Fruit fly (Drosophila melanogaster): ENCODE data around the gene CG14968.

CG14968 gene

DNA sequence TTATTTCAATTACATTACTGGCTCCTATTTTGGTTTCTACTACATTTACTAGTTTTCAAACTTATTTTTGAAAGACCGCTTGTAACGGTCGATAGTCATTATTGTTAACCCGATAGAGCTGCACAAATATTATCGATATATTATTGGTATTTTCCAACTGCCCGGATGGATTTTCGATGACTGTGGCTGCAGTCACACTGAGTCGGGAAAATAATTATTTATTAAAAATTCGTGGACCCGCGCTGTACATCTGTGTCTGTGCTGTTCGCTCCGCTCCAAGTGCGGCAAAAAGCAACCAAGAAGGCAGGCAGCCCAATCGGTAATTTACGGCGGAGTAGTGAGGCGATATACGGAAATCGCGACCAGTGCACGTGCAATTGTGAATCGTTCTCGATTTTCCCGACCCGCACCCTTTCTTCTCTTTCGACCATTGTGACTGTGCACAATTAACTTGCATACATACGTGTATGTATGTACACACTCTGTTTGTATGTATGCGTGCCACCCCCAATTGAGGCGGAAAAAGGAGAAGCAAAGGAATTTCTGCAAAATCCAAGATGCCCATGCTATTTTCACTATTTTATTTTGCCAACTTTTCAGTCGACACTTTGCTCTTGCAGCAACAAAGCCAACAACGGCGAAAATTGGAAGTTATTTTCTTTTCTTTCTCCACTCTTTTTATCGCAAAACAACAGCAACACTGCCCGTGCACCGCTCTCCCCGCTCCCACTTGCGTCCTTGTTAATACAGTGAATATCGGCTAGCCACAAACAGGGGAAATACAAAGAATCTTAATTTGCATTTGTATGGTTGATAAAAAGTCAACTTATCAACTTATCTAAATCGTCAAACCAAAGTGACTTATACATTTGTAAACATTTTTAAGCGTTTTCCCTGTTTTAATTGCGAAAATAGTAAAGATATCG lies 885 bp upstream of the CG14968 start, which contains the start of gene ZnT63C:
Gene ZnT63C, plus strand, starts transcription at position 175 of the 926 bp plus-strand sequence.
- TF ChIP-seq ttk (optimal IDR thresholded peaks at IDR 0.05) (no peak), Sin3A (optimal IDR thresholded peaks at IDR 0.05) (no peak), Myc (optimal IDR thresholded peaks at IDR 0.05) (no peak), h (optimal IDR thresholded peaks at IDR 0.05) (no peak), insv (optimal IDR thresholded peaks at IDR 0.05) (no peak), psq (optimal IDR thresholded peaks at IDR 0.05) (no peak)

dm6 chr3L:3301171-3301738 lies 1.7 kb downstream of the CG14968 start:
- no peak for TF ChIP-seq Myc (optimal IDR thresholded peaks at IDR 0.05)
- no peak for TF ChIP-seq ttk (optimal IDR thresholded peaks at IDR 0.05)
- TF ChIP-seq insv (optimal IDR thresholded peaks at IDR 0.05) = no peak
- TF ChIP-seq psq (optimal IDR thresholded peaks at IDR 0.05) = no peak
- no peak for TF ChIP-seq Sin3A (optimal IDR thresholded peaks at IDR 0.05)
- no peak for TF ChIP-seq h (optimal IDR thresholded peaks at IDR 0.05)

DNA sequence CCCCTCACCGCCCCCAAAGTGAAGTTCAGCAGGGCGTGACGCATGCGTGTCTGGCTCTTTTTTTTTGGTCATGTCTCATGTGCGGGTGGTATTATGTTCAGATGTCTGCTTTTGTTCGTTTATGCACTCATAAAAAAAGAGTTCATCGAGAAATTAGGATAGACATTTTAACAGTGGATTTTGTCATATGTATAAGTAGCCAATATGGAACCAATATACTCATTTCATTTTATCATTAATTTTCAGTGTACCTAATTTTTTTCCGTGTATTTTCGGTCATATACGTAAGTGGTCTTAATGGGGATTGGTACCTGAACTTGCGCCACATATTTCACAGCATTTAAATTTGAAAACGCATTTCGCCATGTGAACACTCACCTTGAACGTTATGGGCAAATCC lies 2.6 kb downstream of the CG14968 start:
- TF ChIP-seq h (optimal IDR thresholded peaks at IDR 0.05) (no peak), Sin3A (optimal IDR thresholded peaks at IDR 0.05) (no peak)

DNA sequence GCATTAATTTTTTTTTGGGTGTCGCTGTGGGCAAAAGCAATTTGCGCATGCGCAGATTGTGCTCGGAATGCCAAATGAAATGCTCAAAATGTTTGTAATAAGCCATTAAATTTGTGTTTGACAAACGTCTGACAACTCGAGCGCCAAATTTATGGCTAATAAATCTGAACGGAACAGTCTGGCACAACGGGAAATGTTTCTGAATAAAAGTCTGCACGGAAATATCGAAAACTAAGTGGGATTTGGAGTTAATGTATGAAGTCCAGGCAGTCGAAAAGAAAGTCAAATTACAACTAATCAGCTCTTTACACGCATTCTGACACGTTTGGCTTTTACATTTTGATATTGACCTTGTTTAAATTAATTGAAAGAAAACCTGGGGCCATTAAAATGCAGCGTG lies 11.8 kb downstream of the CG14968 start, which contains the start of gene CG12009:
Gene CG12009, plus strand, starts transcription at position 301 of the 400 bp plus-strand sequence.
- TF ChIP-seq h (optimal IDR thresholded peaks at IDR 0.05) = no peak
- no peak for TF ChIP-seq insv (optimal IDR thresholded peaks at IDR 0.05)
- no peak for TF ChIP-seq Myc (optimal IDR thresholded peaks at IDR 0.05)
- TF ChIP-seq psq (optimal IDR thresholded peaks at IDR 0.05) = no peak
- no peak for TF ChIP-seq ttk (optimal IDR thresholded peaks at IDR 0.05)
- no peak for TF ChIP-seq Sin3A (optimal IDR thresholded peaks at IDR 0.05)

DNA sequence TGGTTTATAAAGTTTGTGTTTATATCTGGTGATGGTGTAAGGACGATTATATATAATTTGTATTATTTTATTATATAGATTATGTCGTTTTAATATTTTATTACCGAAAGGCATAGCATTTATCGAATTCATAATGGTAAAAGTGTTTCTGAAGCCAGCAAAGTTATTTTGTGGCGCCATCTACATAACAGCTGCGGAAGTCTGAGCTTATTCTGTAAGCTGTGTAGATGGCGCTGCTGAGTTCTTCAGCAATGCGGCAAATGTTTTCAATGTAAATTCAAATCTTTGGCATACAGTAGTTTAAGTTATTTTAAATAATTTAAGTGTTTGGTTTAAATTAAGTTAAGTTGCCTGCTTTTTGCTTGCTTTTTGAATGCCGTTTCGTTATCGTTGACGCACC lies 14.5 kb downstream of the CG14968 start:
- TF ChIP-seq Sin3A (optimal IDR thresholded peaks at IDR 0.05) = no peak

DNA sequence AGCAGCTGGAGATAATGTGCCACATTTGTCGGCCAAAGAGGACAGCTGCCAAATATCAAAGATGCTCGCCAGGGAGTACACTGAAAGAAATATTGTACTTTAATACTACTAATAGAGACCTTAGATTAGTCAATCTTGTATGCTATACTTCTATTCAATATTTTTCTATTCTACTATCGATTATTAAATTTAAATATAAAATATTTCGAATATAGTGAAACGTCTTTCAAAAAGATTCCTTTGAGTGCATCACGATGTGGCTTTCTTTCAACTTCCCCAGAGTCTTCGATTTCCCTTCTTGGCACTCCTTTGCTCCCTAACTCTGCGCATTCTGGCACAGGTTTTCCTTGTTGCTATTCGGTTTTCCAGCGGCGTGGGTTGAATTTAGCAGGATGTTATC lies 18.0 kb downstream of the CG14968 start:
- TF ChIP-seq ttk (optimal IDR thresholded peaks at IDR 0.05) (no peak), psq (optimal IDR thresholded peaks at IDR 0.05) (no peak), Myc (optimal IDR thresholded peaks at IDR 0.05) (no peak), Sin3A (optimal IDR thresholded peaks at IDR 0.05) (no peak), h (optimal IDR thresholded peaks at IDR 0.05) (no peak), insv (optimal IDR thresholded peaks at IDR 0.05) (no peak)

- no peak for TF ChIP-seq Sin3A (optimal IDR thresholded peaks at IDR 0.05)
- TF ChIP-seq ttk (optimal IDR thresholded peaks at IDR 0.05) = no peak
- no peak for TF ChIP-seq psq (optimal IDR thresholded peaks at IDR 0.05)
- no peak for TF ChIP-seq h (optimal IDR thresholded peaks at IDR 0.05)
- TF ChIP-seq Myc (optimal IDR thresholded peaks at IDR 0.05) = no peak
Observed at dm6 chr3L:3283264-3283663, 19.6 kb downstream of the CG14968 start.

- TF ChIP-seq h (optimal IDR thresholded peaks at IDR 0.05) (no peak), insv (optimal IDR thresholded peaks at IDR 0.05) (no peak), ttk (optimal IDR thresholded peaks at IDR 0.05) (no peak), Sin3A (optimal IDR thresholded peaks at IDR 0.05) (no peak), psq (optimal IDR thresholded peaks at IDR 0.05) (no peak), Myc (optimal IDR thresholded peaks at IDR 0.05) (no peak)
Observed at dm6 chr3L:3279930-3280329, 23.0 kb downstream of the CG14968 start, which contains the start of gene CG12017. Gene CG12017 (plus strand): TSS chr3L:3280239.

- TF ChIP-seq psq (optimal IDR thresholded peaks at IDR 0.05) (no peak), Sin3A (optimal IDR thresholded peaks at IDR 0.05) (no peak), insv (optimal IDR thresholded peaks at IDR 0.05) (no peak), Myc (optimal IDR thresholded peaks at IDR 0.05) (no peak), h (optimal IDR thresholded peaks at IDR 0.05) (no peak), ttk (optimal IDR thresholded peaks at IDR 0.05) (no peak)
Observed at dm6 chr3L:3276930-3277329, 26.0 kb downstream of the CG14968 start.

- TF ChIP-seq ttk (optimal IDR thresholded peaks at IDR 0.05) (no peak), insv (optimal IDR thresholded peaks at IDR 0.05) (no peak), Myc (optimal IDR thresholded peaks at IDR 0.05) (no peak), h (optimal IDR thresholded peaks at IDR 0.05) (no peak), Sin3A (optimal IDR thresholded peaks at IDR 0.05) (no peak), psq (optimal IDR thresholded peaks at IDR 0.05) (no peak)
Observed at dm6 chr3L:3274463-3275177, 28.3 kb downstream of the CG14968 start.

DNA sequence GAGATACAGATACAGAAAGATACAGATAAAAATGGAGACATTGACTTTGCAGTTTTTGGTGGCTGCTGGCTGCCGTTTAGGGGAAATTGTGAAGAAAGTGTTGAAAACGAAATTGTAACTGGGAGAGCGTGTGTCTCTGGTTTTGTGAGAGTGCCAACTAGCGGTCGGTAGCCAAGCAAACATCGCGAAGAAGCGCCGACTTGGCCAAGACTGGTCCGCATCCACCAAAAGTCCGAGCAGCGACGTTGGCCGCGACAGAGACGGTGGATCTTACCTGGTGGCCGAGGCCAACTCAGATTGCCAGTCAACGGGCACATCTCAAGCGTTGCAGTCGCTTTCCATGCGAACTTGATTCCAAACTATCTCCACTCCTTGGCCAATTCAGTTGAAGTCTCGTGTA lies 32.2 kb downstream of the CG14968 start, which contains the start of gene CG14960:
Gene CG14960, plus strand, starts transcription at position 301 of the 400 bp plus-strand sequence.
- TF ChIP-seq insv (optimal IDR thresholded peaks at IDR 0.05) = no peak

DNA sequence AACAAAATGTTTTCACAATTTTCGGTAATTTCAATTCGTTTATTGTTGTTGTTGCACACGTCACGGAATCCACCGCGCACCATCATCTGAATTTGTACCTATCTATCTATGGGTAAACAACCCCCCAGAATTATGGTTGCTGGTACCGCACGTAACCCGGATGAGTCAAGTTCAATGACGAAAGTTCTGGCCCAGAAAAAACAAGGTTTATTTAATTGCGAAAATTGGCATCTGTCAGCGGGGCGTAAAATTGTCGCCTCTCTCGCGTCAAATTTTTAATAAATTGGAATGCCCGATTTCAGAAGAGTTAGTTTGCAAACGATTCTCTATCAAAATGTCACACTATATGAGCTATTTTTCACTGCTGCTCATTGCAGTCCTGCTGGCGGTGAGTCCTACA lies 34.8 kb downstream of the CG14968 start, which contains the start of gene CG34265:
Gene CG34265, plus strand, starts transcription at position 301 of the 400 bp plus-strand sequence.
- TF ChIP-seq ttk (optimal IDR thresholded peaks at IDR 0.05) = no peak
- TF ChIP-seq insv (optimal IDR thresholded peaks at IDR 0.05) = no peak
- TF ChIP-seq Myc (optimal IDR thresholded peaks at IDR 0.05) = no peak
- TF ChIP-seq Sin3A (optimal IDR thresholded peaks at IDR 0.05) = no peak
- no peak for TF ChIP-seq psq (optimal IDR thresholded peaks at IDR 0.05)
- TF ChIP-seq h (optimal IDR thresholded peaks at IDR 0.05) = no peak

Measured in Kc167 (cell line).